Fruit fly (Drosophila melanogaster): Measurements from ENCODE around the gene CG10226.

dm6 chr3L:6262076-6262504 is 22.2 kb upstream of the CG10226 start:
- no peak for TF ChIP-seq Sin3A (optimal IDR thresholded peaks at IDR 0.05)
- TF ChIP-seq ttk (optimal IDR thresholded peaks at IDR 0.05) = no peak
- no peak for TF ChIP-seq psq (optimal IDR thresholded peaks at IDR 0.05)
- no peak for TF ChIP-seq insv (optimal IDR thresholded peaks at IDR 0.05)
- TF ChIP-seq Myc (optimal IDR thresholded peaks at IDR 0.05) = no peak
- TF ChIP-seq h (optimal IDR thresholded peaks at IDR 0.05) = no peak

Data from Kc167 (cell line).